Worm (Caenorhabditis elegans): ENCODE measurements around the gene egl-1.

DNA sequence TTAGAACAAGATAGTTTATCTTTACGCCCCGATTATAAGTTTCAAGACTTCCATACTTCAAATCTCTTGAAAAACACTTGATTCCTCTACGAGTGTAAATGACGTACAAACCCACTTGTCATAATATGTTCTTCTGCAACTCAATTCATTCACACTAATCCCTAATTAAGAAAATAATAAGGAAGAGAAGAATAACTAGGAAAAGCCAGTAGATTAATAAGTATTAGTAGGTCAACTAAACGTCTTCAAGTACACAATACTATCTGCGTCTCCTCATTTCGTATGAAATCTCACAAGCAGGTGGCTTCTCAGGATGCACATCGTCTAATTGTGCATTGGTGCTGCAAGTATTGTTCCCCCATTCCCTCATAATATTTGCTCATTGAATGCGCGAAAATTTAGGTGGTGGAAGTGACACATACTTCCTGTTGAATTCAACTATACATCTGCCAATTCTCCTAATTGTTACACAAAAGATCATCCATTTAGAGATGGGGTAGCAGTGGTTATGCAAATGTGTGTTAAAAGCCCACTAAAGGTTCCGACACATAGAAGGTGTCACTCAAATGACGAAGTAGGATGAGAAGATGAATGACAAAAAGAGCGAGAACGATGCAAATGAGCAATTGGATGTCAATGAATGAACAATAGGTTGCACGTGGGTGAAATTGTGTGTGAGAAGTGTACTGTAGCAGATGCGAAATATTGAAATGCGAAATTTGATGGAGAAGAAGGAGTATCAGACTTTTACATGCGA, 4.9 kb downstream of the egl-1 start:
- TF ChIP-seq ama-1 (optimal IDR thresholded peaks at IDR 0.05) (no peak), tbx-37 (GFP tag; conservative IDR thresholded peaks at IDR 0.05) (no peak), sea-1 (GFP tag; conservative IDR thresholded peaks at IDR 0.05) (no peak), ets-7 (tag; optimal IDR thresholded peaks at IDR 0.05) (no peak), tra-4 (tag; optimal IDR thresholded peaks at IDR 0.05) (no peak), flt-1 (GFP tag; IDR thresholded peaks at IDR 0.05) (no peak), hmbx-1 (tag; optimal IDR thresholded peaks at IDR 0.05) (no peak), B0310.2 (tag; optimal IDR thresholded peaks at IDR 0.05) (no peak), tbx-11 (GFP tag; IDR thresholded peaks at IDR 0.05) (no peak), F13C5.2 (tag; optimal IDR thresholded peaks at IDR 0.05) (no peak), ceh-13 (GFP tag; optimal IDR thresholded peaks at IDR 0.05) (no peak), hmg-4 (GFP tag; optimal IDR thresholded peaks at IDR 0.05) (no peak), aly-1 (tag; optimal IDR thresholded peaks at IDR 0.05) (no peak)
